Worm (Caenorhabditis elegans) whole organism, late embryonic: Measurements from ENCODE around the gene pap-1.

Source experiments
- C08G9.2 ChIP-seq: sonication (generic microtip); optimal IDR thresholded peaks from 2 replicates; lab custom pipeline; 2016; ENCODE audit warnings: mild to moderate bottlenecking, missing genetic modification characterization, moderate library complexity, missing compliant biosample characterization
- C38D4.7 ChIP-seq: fragments of 200-800 bp; sonication (Bioruptor generic); optimal IDR thresholded peaks from 2 replicates; lab custom pipeline; 2018; ENCODE audit warnings: mild to moderate bottlenecking, missing genetic modification characterization, moderate library complexity, missing compliant biosample characterization
- F13H6.1 ChIP-seq: sonication (generic microtip); optimal IDR thresholded peaks from 2 replicates; lab custom pipeline; 2016; ENCODE audit warnings: missing genetic modification characterization, missing compliant biosample characterization
- Y22D7AL.16 ChIP-seq: sonication (generic microtip); optimal IDR thresholded peaks from 2 replicates; lab custom pipeline; 2016; ENCODE audit warnings: missing genetic modification characterization, missing compliant biosample characterization
- ceh-19 ChIP-seq: fragments of 200-800 bp; sonication (Bioruptor generic); optimal IDR thresholded peaks from 2 replicates; lab custom pipeline; 2018; ENCODE audit warnings: mild to moderate bottlenecking, missing genetic modification characterization, missing compliant biosample characterization
- ceh-2 ChIP-seq: sonication (generic microtip); optimal IDR thresholded peaks from 2 replicates; lab custom pipeline; 2016; ENCODE audit warnings: missing genotype, missing genetic modification characterization, missing compliant biosample characterization
- ceh-30 ChIP-seq: fragments of 150-350 bp; optimal IDR thresholded peaks from 2 replicates; lab custom pipeline; 2014; ENCODE audit warnings: missing biosample characterization, missing genetic modification characterization
- ceh-45 ChIP-seq: fragments of 200-800 bp; sonication (Bioruptor generic); IDR thresholded peaks from 2 replicates; pipeline ENCODE4 v1.3.6; 2022; ENCODE audit warnings: missing genetic modification reagents, missing genetic modification characterization, missing compliant biosample characterization
- ceh-6 ChIP-seq: fragments of 200-800 bp; sonication (Bioruptor generic); optimal IDR thresholded peaks from 2 replicates; lab custom pipeline; 2018; ENCODE audit warnings: mild to moderate bottlenecking, missing genetic modification characterization, missing compliant biosample characterization
- ceh-9 ChIP-seq: sonication (generic microtip); optimal IDR thresholded peaks from 2 replicates; lab custom pipeline; 2016; ENCODE audit warnings: mild to moderate bottlenecking, missing genetic modification characterization, inconsistent platforms, missing compliant biosample characterization
- dve-1 ChIP-seq: sonication (generic microtip); optimal IDR thresholded peaks from 2 replicates; lab custom pipeline; 2017; ENCODE audit warnings: antibody characterized with exemption, mild to moderate bottlenecking, missing genetic modification characterization, missing compliant biosample characterization
- elt-2 ChIP-seq: sonication (generic microtip); optimal IDR thresholded peaks from 2 replicates; lab custom pipeline; 2016; ENCODE audit warnings: missing genetic modification reagents, missing genetic modification characterization, missing compliant biosample characterization
- elt-4 ChIP-seq: sonication (generic microtip); optimal IDR thresholded peaks from 2 replicates; lab custom pipeline; 2016; ENCODE audit warnings: missing genetic modification characterization, missing compliant biosample characterization
- eyg-1 ChIP-seq: sonication (generic microtip); optimal IDR thresholded peaks from 2 replicates; lab custom pipeline; 2016; ENCODE audit warnings: missing genotype, missing genetic modification characterization, missing compliant biosample characterization
- fkh-10 ChIP-seq: fragments of 150-350 bp; optimal IDR thresholded peaks from 2 replicates; lab custom pipeline; 2014; ENCODE audit warnings: missing biosample characterization, missing genetic modification reagents, missing genetic modification characterization
- gmeb-2 ChIP-seq: sonication (generic microtip); optimal IDR thresholded peaks from 2 replicates; lab custom pipeline; 2016; ENCODE audit warnings: missing genetic modification characterization, inconsistent platforms, missing compliant biosample characterization
- hlh-15 ChIP-seq: sonication (generic microtip); optimal IDR thresholded peaks from 2 replicates; lab custom pipeline; 2016; ENCODE audit warnings: missing genetic modification characterization, missing compliant biosample characterization
- hlh-30 ChIP-seq: sonication (generic microtip); optimal IDR thresholded peaks from 2 replicates; lab custom pipeline; 2017; ENCODE audit warnings: antibody characterized with exemption, missing genetic modification characterization, missing compliant biosample characterization; ENCODE audit not compliant: insufficient read depth
- hlh-6 ChIP-seq: sonication (generic microtip); optimal IDR thresholded peaks from 2 replicates; lab custom pipeline; 2016; ENCODE audit warnings: missing genotype, missing genetic modification characterization, missing compliant biosample characterization
- hlh-8 ChIP-seq: sonication (generic microtip); optimal IDR thresholded peaks from 2 replicates; lab custom pipeline; 2016; ENCODE audit warnings: missing genotype, missing genetic modification characterization, missing compliant biosample characterization
- lim-6 ChIP-seq: sonication (generic microtip); optimal IDR thresholded peaks from 2 replicates; lab custom pipeline; 2016; ENCODE audit warnings: missing genetic modification characterization, missing compliant biosample characterization
- lin-11 ChIP-seq: fragments of 200-800 bp; sonication (Bioruptor generic); optimal IDR thresholded peaks from 2 replicates; lab custom pipeline; 2018; ENCODE audit warnings: mild to moderate bottlenecking, missing genetic modification characterization, missing compliant biosample characterization
- npax-4 ChIP-seq: sonication (generic microtip); optimal IDR thresholded peaks from 2 replicates; lab custom pipeline; 2016; ENCODE audit warnings: missing genetic modification characterization, missing compliant biosample characterization
- odd-2 ChIP-seq: sonication (generic microtip); optimal IDR thresholded peaks from 2 replicates; lab custom pipeline; 2017; ENCODE audit warnings: antibody characterized with exemption, mild to moderate bottlenecking, missing genetic modification characterization, missing compliant biosample characterization
- pax-1 ChIP-seq: fragments of 150-350 bp; optimal IDR thresholded peaks from 2 replicates; lab custom pipeline; 2014; ENCODE audit warnings: missing biosample characterization, missing genetic modification characterization
- pha-2 ChIP-seq: sonication (generic microtip); optimal IDR thresholded peaks from 2 replicates; lab custom pipeline; 2017; ENCODE audit warnings: mild to moderate bottlenecking, missing genetic modification characterization, missing compliant biosample characterization
- pha-4 ChIP-seq: fragments of 150-350 bp; optimal IDR thresholded peaks from 2 replicates; lab custom pipeline; 2018; ENCODE audit warnings: missing biosample characterization, missing genetic modification reagents, missing genetic modification characterization
- sdc-2 ChIP-seq: sonication (generic microtip); optimal IDR thresholded peaks from 2 replicates; lab custom pipeline; 2016; ENCODE audit warnings: missing genotype, missing genetic modification characterization, missing compliant biosample characterization
- syd-9 ChIP-seq: sonication (generic microtip); optimal IDR thresholded peaks from 2 replicates; lab custom pipeline; 2016; ENCODE audit warnings: mild to moderate bottlenecking, missing genetic modification characterization, moderate library complexity, missing compliant biosample characterization
- tbx-7 ChIP-seq: sonication (generic microtip); optimal IDR thresholded peaks from 2 replicates; lab custom pipeline; 2016; ENCODE audit warnings: missing genotype, missing genetic modification characterization, missing compliant biosample characterization
- ztf-16 ChIP-seq: sonication (generic microtip); optimal IDR thresholded peaks from 2 replicates; lab custom pipeline; 2017; ENCODE audit warnings: missing genetic modification characterization, missing compliant biosample characterization

The pap-1 gene

DNA sequence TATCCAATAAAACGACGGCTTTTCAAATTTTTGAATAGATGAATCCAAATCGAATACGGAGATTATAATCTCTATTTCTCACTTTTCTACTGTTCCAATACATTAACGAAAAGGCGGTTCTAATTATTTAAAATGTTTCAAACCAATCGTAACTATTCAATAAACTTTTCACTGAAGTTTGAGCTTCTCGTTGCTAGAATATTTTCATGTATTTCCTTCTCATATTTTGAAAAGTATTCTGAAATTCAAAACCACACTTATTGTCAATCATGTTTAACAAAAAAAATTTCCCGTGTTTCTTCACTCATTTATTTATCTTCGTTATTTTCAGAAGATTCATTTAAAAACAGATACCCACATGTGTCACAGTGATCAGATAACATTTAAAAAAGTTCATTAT is 39.0 kb upstream of the pap-1 start, which contains the start of gene F15H10.8:
TSS of gene F15H10.8 (minus strand) at position 101 of the 400 bp plus-strand sequence.
- TF ChIP-seq ceh-30 (tag; lab: Kevin White, UChicago) (no peak), ztf-16 (tag; lab: Kevin White, UChicago) (no peak), lin-11 (tag; lab: Kevin White, UChicago) (no peak), hlh-8 (no peak), lim-6 (tag; lab: Kevin White, UChicago) (no peak), syd-9 (tag; lab: Kevin White, UChicago) (no peak), ceh-9 (tag; lab: Kevin White, UChicago) (no peak), pax-1 (no peak), hlh-6 (tag; lab: Kevin White, UChicago) (no peak), fkh-10 (GFP tag; lab: Kevin White, UChicago) (no peak), sdc-2 (tag; lab: Kevin White, UChicago) (no peak)

DNA sequence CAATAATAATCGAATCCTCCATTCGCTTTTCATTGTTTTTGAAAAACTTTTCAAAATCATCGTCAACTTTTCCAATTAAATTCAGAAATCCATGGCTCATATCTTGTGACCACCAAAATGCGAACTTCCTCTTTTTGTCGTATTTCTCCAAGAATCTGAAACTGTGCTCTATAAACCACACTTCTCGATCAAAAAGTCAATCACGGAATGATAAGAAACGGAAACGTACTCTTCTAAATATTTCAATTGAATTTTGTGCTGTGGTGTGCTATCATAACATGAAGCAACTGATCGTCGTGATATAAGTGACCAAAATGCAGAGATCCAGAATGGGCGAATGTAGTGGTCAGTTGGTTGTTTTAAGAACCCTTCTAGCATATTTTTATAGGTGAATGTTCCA is 37.1 kb upstream of the pap-1 start:
- no peak for TF ChIP-seq ceh-9 (tag; lab: Kevin White, UChicago)
- no peak for TF ChIP-seq odd-2 (tag; lab: Kevin White, UChicago)
- TF ChIP-seq F13H6.1 (tag; lab: Kevin White, UChicago): no peak
- no peak for TF ChIP-seq npax-4
- TF ChIP-seq elt-2 (tag; lab: Kevin White, UChicago): no peak
- TF ChIP-seq ceh-2 (tag; lab: Kevin White, UChicago): no peak
- TF ChIP-seq hlh-6 (tag; lab: Kevin White, UChicago): no peak
- no peak for TF ChIP-seq eyg-1 (tag; lab: Kevin White, UChicago)
- no peak for TF ChIP-seq dve-1 (tag; lab: Kevin White, UChicago)
- TF ChIP-seq ceh-19 (GFP tag; lab: Kevin White, UChicago): no peak
- TF ChIP-seq fkh-10 (GFP tag; lab: Kevin White, UChicago): no peak
- TF ChIP-seq elt-4: no peak
- no peak for TF ChIP-seq ceh-6 (GFP tag; lab: Kevin White, UChicago)

DNA sequence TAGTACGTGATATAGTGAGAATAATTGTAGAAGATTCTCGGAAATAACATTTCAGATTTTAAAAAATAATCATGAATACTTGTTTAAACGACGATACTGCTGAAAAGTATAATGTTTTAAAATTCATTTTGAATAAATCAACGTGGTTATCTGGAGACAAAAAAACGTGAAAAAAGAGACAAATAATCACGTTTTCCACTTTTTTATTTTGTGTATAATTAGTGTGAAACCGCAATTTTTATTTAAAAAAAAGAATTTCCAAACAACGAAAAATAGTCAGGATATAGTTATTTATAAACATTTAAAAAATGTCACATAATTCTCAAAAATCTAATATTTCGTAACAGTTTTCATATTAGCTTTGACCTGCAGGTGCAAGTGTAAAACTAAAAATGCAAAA is 35.5 kb upstream of the pap-1 start, which contains the start of gene F15H10.7:
TSS of gene F15H10.7 (minus strand) at position 101 of the 400 bp plus-strand sequence.
- no peak for TF ChIP-seq C08G9.2 (tag; lab: Kevin White, UChicago)

DNA sequence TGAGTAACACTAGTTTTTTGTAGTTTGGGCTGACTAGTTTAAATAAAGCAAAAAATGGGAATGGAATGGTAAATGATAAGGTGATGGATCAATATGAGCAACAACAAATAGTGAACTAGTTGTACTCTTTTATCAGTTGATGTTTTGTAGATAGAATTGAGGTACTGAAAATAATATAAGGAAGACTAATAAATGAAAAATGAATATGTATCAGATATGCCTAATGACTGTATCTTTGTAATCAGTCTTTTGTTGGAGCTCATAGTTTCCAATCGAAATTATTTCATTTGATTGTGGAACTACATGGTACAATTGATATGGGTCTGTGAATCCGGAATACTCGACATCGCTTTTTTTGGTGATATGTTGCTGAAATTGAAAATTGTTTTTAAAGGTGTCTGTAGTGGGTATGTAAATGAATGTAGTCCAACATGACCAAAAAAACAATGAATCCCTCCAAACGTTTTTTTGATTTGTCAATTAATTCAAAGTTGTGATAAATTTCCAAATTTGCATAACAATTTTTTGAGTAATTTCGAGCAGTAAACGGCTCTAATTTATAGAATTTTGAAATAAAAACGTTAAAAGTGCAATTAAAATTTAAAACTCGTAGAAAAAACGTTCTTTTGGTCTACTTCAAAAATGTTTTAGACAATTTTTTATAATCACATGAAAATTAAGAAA is 31.6 kb upstream of the pap-1 start, which contains the start of gene F15H10.12:
TSS of gene F15H10.12 (minus strand) at position 51 of the 684 bp plus-strand sequence.
- TF ChIP-seq ceh-30 (tag; lab: Kevin White, UChicago) (no peak), C08G9.2 (tag; lab: Kevin White, UChicago) (no peak), gmeb-2 (tag; lab: Kevin White, UChicago) (no peak), ceh-45 (GFP tag; lab: Robert Waterston, UW) (no peak), Y22D7AL.16 (tag; lab: Kevin White, UChicago) (no peak), pha-2 (tag; lab: Kevin White, UChicago) (no peak)

DNA sequence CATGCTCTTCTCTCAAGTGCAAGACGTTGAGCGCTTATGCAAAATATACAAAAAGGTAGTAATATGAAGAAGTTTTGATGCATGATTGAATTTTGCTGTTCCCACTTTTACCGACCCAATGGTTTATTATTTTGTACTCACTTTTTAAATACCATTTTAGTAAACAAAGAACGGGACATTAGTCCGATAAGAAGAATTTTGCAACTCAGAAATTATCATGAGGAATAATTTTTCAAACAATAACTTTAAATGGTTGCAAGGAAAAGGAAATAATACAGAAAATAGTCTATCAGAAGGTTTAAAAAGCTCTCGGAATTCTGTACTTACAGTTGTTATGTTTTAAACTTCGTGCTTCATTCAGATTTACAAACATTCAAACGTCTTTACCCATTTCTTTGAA is 27.2 kb upstream of the pap-1 start, which contains the start of gene F15H10.9:
TSS of gene F15H10.9 (minus strand) at position 101 of the 400 bp plus-strand sequence.
- TF ChIP-seq syd-9 (tag; lab: Kevin White, UChicago) (no peak), ceh-30 (tag; lab: Kevin White, UChicago) (no peak), pha-4 (tag; lab: Kevin White, UChicago) (no peak), C38D4.7 (GFP tag; lab: Kevin White, UChicago) (no peak), hlh-30 (tag; lab: Kevin White, UChicago) (no peak), ceh-6 (GFP tag; lab: Kevin White, UChicago) (no peak), C08G9.2 (tag; lab: Kevin White, UChicago) (no peak), lim-6 (tag; lab: Kevin White, UChicago) (no peak), tbx-7 (tag; lab: Kevin White, UChicago) (no peak), hlh-15 (tag; lab: Kevin White, UChicago) (no peak)
